Fruit fly (Drosophila melanogaster): ENCODE results near the gene CG17770.

Gene CG17770

dm6 chr3R:25855594-25856305, 44.0 kb downstream of the CG17770 start, which contains the start of gene CG5890 (continued):
- TF ChIP-seq CG7372 (GFP tag; IDR thresholded peaks at IDR 0.05) (no peak), eyg (GFP tag; optimal IDR thresholded peaks at IDR 0.05) (no peak), h (optimal IDR thresholded peaks at IDR 0.05) (no peak), corto (GFP tag; optimal IDR thresholded peaks at IDR 0.05) (no peak), pb (GFP tag; optimal IDR thresholded peaks at IDR 0.05) (no peak), dm (GFP tag; optimal IDR thresholded peaks at IDR 0.05) (no peak), cato (GFP tag; optimal IDR thresholded peaks at IDR 0.05; ENCODE audit: borderline replicate concordance) (no peak), Myb (GFP tag; optimal IDR thresholded peaks at IDR 0.05) (no peak), Optix (GFP tag; IDR thresholded peaks at IDR 0.05) (no peak), CG13296 (GFP tag; optimal IDR thresholded peaks at IDR 0.05) (peak; percentile 58), CG8388 (GFP tag; optimal IDR thresholded peaks at IDR 0.05) (no peak), CG9215 (GFP tag; IDR thresholded peaks at IDR 0.05) (no peak), Dbx (GFP tag; IDR thresholded peaks at IDR 0.05) (no peak), dysf (GFP tag; IDR thresholded peaks at IDR 0.05) (0 out of 3 replicates have a peak, but pooled peaks have one; percentile 18), slou (GFP tag; optimal IDR thresholded peaks at IDR 0.05) (no peak), CG4360 (GFP tag; IDR thresholded peaks at IDR 0.05) (no peak), unpg (GFP tag; optimal IDR thresholded peaks at IDR 0.05) (no peak), Six4 (GFP tag; optimal IDR thresholded peaks at IDR 0.05) (no peak), D19A (tag; optimal IDR thresholded peaks at IDR 0.05) (no peak), CG18619 (GFP tag; optimal IDR thresholded peaks at IDR 0.05) (peak; percentile 37), CG11504 (tag; optimal IDR thresholded peaks at IDR 0.05) (peak; percentile 55), CG3995 (GFP tag; optimal IDR thresholded peaks at IDR 0.05) (no peak), unc-4 (GFP tag; IDR thresholded peaks at IDR 0.05; ENCODE audit: partially characterized antibody) (no peak), sim (GFP tag; IDR thresholded peaks at IDR 0.05) (no peak), CG14710 (tag; optimal IDR thresholded peaks at IDR 0.05) (no peak), run (tag; optimal IDR thresholded peaks at IDR 0.05) (no peak), fd96Cb (tag; optimal IDR thresholded peaks at IDR 0.05) (no peak), vvl (GFP tag; IDR thresholded peaks at IDR 0.05) (no peak), Sox100B (GFP tag; optimal IDR thresholded peaks at IDR 0.05) (peak; percentile 41), Ets97D (GFP tag; optimal IDR thresholded peaks at IDR 0.05) (no peak), zf30C (GFP tag; optimal IDR thresholded peaks at IDR 0.05) (no peak), MESR4 (GFP tag; optimal IDR thresholded peaks at IDR 0.05) (no peak), row (GFP tag; IDR thresholded peaks at IDR 0.05) (no peak), Abd-B (GFP tag; optimal IDR thresholded peaks at IDR 0.05) (no peak), dati (GFP tag; IDR thresholded peaks at IDR 0.05) (no peak), HmgD (GFP tag; optimal IDR thresholded peaks at IDR 0.05) (no peak), dmrt99B (tag; optimal IDR thresholded peaks at IDR 0.05) (peak; percentile 48), fd102C (GFP tag; optimal IDR thresholded peaks at IDR 0.05) (no peak), lab (GFP tag; optimal IDR thresholded peaks at IDR 0.05) (peak; percentile 64), sob (GFP tag; IDR thresholded peaks at IDR 0.05) (no peak), Max (GFP tag; optimal IDR thresholded peaks at IDR 0.05) (no peak), Jarid2 (GFP tag; optimal IDR thresholded peaks at IDR 0.05) (no peak), ranshi (GFP tag; IDR thresholded peaks at IDR 0.05) (no peak), bsh (GFP tag; optimal IDR thresholded peaks at IDR 0.05) (no peak), Lhr (GFP tag; optimal IDR thresholded peaks at IDR 0.05) (no peak), gsb-n (tag; optimal IDR thresholded peaks at IDR 0.05) (no peak), ham (GFP tag; IDR thresholded peaks at IDR 0.05) (no peak), kni (GFP tag; optimal IDR thresholded peaks at IDR 0.05) (no peak), CG13424 (tag; optimal IDR thresholded peaks at IDR 0.05) (peak; percentile 24), her (GFP tag; optimal IDR thresholded peaks at IDR 0.05) (no peak), CG6272 (GFP tag; IDR thresholded peaks at IDR 0.05) (no peak)

Data from whole organism, embryonic.